Fruit fly (Drosophila melanogaster): ENCODE data around the gene Gr77a.

DNA sequence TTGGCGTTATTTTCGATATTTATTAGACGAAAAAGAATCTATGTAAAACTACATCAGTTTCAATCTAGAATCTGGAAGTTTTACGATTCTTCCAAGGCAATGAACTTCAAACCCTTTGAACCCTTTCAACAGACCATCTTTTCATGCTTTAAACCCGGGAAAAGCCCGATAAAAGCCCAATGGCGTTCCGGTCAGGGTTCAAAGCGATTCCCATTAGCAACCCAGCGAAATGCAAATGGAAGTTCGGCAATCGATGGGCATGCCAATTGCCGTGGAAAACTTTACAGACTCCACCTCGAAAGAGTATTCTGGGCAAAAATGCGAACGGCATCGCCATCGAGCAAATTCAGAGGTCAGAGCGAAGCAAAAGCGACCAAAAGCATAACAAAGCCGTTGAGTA, 6.7 kb downstream of the Gr77a start:
- TF ChIP-seq CG15479 (GFP tag; optimal IDR thresholded peaks at IDR 0.05) (no peak), jigr1 (GFP tag; IDR thresholded peaks at IDR 0.05) (no peak), jumu (GFP tag; optimal IDR thresholded peaks at IDR 0.05) (no peak), caup (GFP tag; optimal IDR thresholded peaks at IDR 0.05; ENCODE audit: severe bottlenecking) (no peak), Optix (GFP tag; IDR thresholded peaks at IDR 0.05) (no peak), Scr (GFP tag; IDR thresholded peaks at IDR 0.05; ENCODE audit: partially characterized antibody) (no peak), ac (GFP tag; optimal IDR thresholded peaks at IDR 0.05) (no peak), Ets65A (GFP tag) (no peak), dm (GFP tag; optimal IDR thresholded peaks at IDR 0.05) (no peak), CG4854 (GFP tag; optimal IDR thresholded peaks at IDR 0.05) (no peak), aop (GFP tag; IDR thresholded peaks at IDR 0.05) (no peak), otp (GFP tag; IDR thresholded peaks at IDR 0.05) (no peak)
